Worm (Caenorhabditis elegans): ENCODE results near the gene rab-14.

Gene rab-14

ce11 chrX:15654969-15655368 is 48.5 kb upstream of the rab-14 start:
- peak; percentile 58 for TF ChIP-seq aha-1 (tag)
- TF ChIP-seq T26A8.4 (GFP tag; IDR thresholded peaks at IDR 0.05), result no peak

- TF ChIP-seq snpc-1.2 (GFP tag; IDR thresholded peaks at IDR 0.05), result 0 out of 2 replicates have a peak, but pooled peaks have one; percentile 12
- no peak for TF ChIP-seq dpl-1 (GFP tag; optimal IDR thresholded peaks at IDR 0.05)
- TF ChIP-seq lin-38 (GFP tag; IDR thresholded peaks at IDR 0.05), result no peak
- peak; percentile 33 for TF ChIP-seq rbr-2 (tag; optimal IDR thresholded peaks at IDR 0.05)
- peak in 1 of 2 experiments; percentile 4 for TF ChIP-seq daf-16 (GFP tag; optimal IDR thresholded peaks at IDR 0.05)
- TF ChIP-seq daf-16 (tag; optimal IDR thresholded peaks at IDR 0.05), result no peak
- TF ChIP-seq ctbp-1 (GFP tag; IDR thresholded peaks at IDR 0.05), result 0 out of 2 replicates have a peak, but pooled peaks have one; percentile 19
- TF ChIP-seq nhr-6 (tag; optimal IDR thresholded peaks at IDR 0.05), result no peak
- TF ChIP-seq mes-2 (tag; optimal IDR thresholded peaks at IDR 0.05; ENCODE audit: poor library complexity, severe bottlenecking), result no peak
Observed at ce11 chrX:15653196-15653595, 46.8 kb upstream of the rab-14 start.

ce11 chrX:15650919-15651420 is 44.5 kb upstream of the rab-14 start, which contains the start of gene F59D12.3:
TSS of gene F59D12.3 (minus strand) at chrX:15650969.
- TF ChIP-seq hif-1 (tag; optimal IDR thresholded peaks at IDR 0.05), result no peak
- no peak for TF ChIP-seq egl-27 (tag; optimal IDR thresholded peaks at IDR 0.05)
- TF ChIP-seq dmd-8 (GFP tag; IDR thresholded peaks at IDR 0.05), result no peak
- no peak for TF ChIP-seq lim-7 (GFP tag; IDR thresholded peaks at IDR 0.05)
- TF ChIP-seq ceh-28 (tag; optimal IDR thresholded peaks at IDR 0.05), result no peak
- no peak for TF ChIP-seq egl-43 (GFP tag; IDR thresholded peaks at IDR 0.05)
- no peak for TF ChIP-seq ces-1 (GFP tag; optimal IDR thresholded peaks at IDR 0.05)
- no peak for TF ChIP-seq ztf-7 (tag; optimal IDR thresholded peaks at IDR 0.05)

ce11 chrX:15650428-15650827 is 44.0 kb upstream of the rab-14 start:
- TF ChIP-seq set-16 (GFP tag; IDR thresholded peaks at IDR 0.05), result peak; percentile 90
- no peak for TF ChIP-seq pqm-1 (tag; optimal IDR thresholded peaks at IDR 0.05)
- TF ChIP-seq dmd-9 (GFP tag; IDR thresholded peaks at IDR 0.05), result 0 out of 2 replicates have a peak, but pooled peaks have one; percentile 15
- peak; percentile 9 for TF ChIP-seq aha-1 (tag)

ce11 chrX:15647276-15647675 is 40.8 kb upstream of the rab-14 start, which contains the start of gene F59D12.5:
TSS of gene F59D12.5 (minus strand) at chrX:15647369.
- no peak for TF ChIP-seq F10B5.3 (tag; optimal IDR thresholded peaks at IDR 0.05)
- peak in 1 of 2 experiments; percentile 16 for TF ChIP-seq lsy-2 (tag; optimal IDR thresholded peaks at IDR 0.05)
- no peak for TF ChIP-seq ztf-7 (tag; optimal IDR thresholded peaks at IDR 0.05)
- TF ChIP-seq sdz-12 (GFP tag; optimal IDR thresholded peaks at IDR 0.05), result no peak
- no peak for TF ChIP-seq ceh-28 (tag; optimal IDR thresholded peaks at IDR 0.05)
- TF ChIP-seq T20F7.1 (GFP tag; optimal IDR thresholded peaks at IDR 0.05), result peak; percentile 92
- no peak for TF ChIP-seq F49E8.2 (tag; optimal IDR thresholded peaks at IDR 0.05; ENCODE audit: borderline replicate concordance)
- no peak for TF ChIP-seq zip-11 (GFP tag; IDR thresholded peaks at IDR 0.05)
- TF ChIP-seq ceh-62 (tag; optimal IDR thresholded peaks at IDR 0.05), result no peak
- TF ChIP-seq hlh-30 (tag; optimal IDR thresholded peaks at IDR 0.05; ENCODE audit: insufficient read depth), result peak; percentile 67
- no peak for TF ChIP-seq Y5F2A.4 (GFP tag; optimal IDR thresholded peaks at IDR 0.05)
- TF ChIP-seq lim-7 (GFP tag; IDR thresholded peaks at IDR 0.05), result no peak
- TF ChIP-seq dpl-1 (GFP tag; optimal IDR thresholded peaks at IDR 0.05), result no peak
- TF ChIP-seq unc-62 (GFP tag; optimal IDR thresholded peaks at IDR 0.05 in 1 of 2), result no peak
- no peak for TF ChIP-seq unc-62 (tag; optimal IDR thresholded peaks at IDR 0.05)
- TF ChIP-seq tag-97 (GFP tag; IDR thresholded peaks at IDR 0.05), result no peak
- no peak for TF ChIP-seq snpc-1.2 (GFP tag; IDR thresholded peaks at IDR 0.05)
- no peak for TF ChIP-seq pha-4 (GFP tag; IDR thresholded peaks at IDR 0.05)
- no peak for TF ChIP-seq pha-4 (tag; optimal IDR thresholded peaks at IDR 0.05)
- TF ChIP-seq daf-19 (GFP tag; conservative IDR thresholded peaks at IDR 0.05), result no peak
